Worm (Caenorhabditis elegans): ENCODE results near the gene Y39F10A.1.

DNA sequence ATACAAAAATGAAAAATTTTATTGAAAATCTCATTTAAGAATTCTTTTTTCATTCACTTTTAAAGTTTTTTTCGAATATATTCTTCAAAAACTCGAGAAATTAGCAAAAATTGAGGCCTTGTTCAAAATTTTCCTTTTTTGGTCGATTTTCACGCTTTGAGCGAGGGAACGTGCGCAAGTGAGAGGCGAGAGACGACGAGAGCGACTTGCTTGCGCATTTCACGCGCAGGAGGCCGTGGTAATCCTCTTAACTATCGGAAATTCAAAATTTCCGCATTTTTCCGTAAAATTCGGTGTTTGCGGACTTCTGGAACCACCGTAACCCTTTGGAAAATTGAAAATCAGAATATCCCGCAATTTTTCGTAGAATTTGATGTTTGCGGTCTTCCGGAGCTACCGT lies 45.2 kb upstream of the Y39F10A.1 start:
- TF ChIP-seq snpc-4 (tag; optimal IDR thresholded peaks at IDR 0.05) (no peak), nhr-11 (tag; optimal IDR thresholded peaks at IDR 0.05) (no peak), egl-27 (tag; optimal IDR thresholded peaks at IDR 0.05) (no peak), mdl-1 (tag; optimal IDR thresholded peaks at IDR 0.05) (no peak), mab-5 (tag; optimal IDR thresholded peaks at IDR 0.05) (no peak), nhr-6 (tag; optimal IDR thresholded peaks at IDR 0.05) (no peak), ama-1 (optimal IDR thresholded peaks at IDR 0.05) (no peak), nhr-12 (tag; optimal IDR thresholded peaks at IDR 0.05) (no peak), unc-39 (tag; optimal IDR thresholded peaks at IDR 0.05) (no peak), sma-9 (GFP tag; optimal IDR thresholded peaks at IDR 0.05) (no peak), sma-9 (tag; optimal IDR thresholded peaks at IDR 0.05) (no peak), nhr-237 (tag; optimal IDR thresholded peaks at IDR 0.05) (no peak), elt-3 (tag; optimal IDR thresholded peaks at IDR 0.05) (no peak), lin-13 (GFP tag; optimal IDR thresholded peaks at IDR 0.05) (no peak), sma-3 (GFP tag; optimal IDR thresholded peaks at IDR 0.05) (no peak)

Measured in whole organism, L2 larva.